Fruit fly (Drosophila melanogaster) whole organism, embryonic: ENCODE results near the gene CG14431.

ENCODE experiments used
- Aef1 ChIP-seq: fragments of 200-800 bp; sonication (Bioruptor generic); IDR thresholded peaks from 3 replicates; pipeline ENCODE4 v1.3.6; 2022; ENCODE audit warnings: missing biosample characterization, missing genetic modification characterization
- CG10267 ChIP-seq: fragments of 200-800 bp; sonication (Bioruptor generic); optimal IDR thresholded peaks from 2 replicates; lab custom pipeline; 2018; ENCODE audit warnings: missing biosample characterization, mild to moderate bottlenecking, missing genetic modification characterization, moderate library complexity
- CG11085 ChIP-seq: fragments of 200-800 bp; sonication (Bioruptor generic); IDR thresholded peaks from 2 replicates; pipeline ENCODE4 v1.3.6; 2022; ENCODE audit warnings: missing biosample characterization, missing genetic modification characterization
- CG11093 ChIP-seq: fragments of 200-800 bp; sonication (Bioruptor generic); IDR thresholded peaks from 3 replicates; pipeline ENCODE4 v1.3.6; 2022; ENCODE audit warnings: missing biosample characterization, missing genetic modification characterization
- CG12219 ChIP-seq: fragments of 200-800 bp; sonication (Bioruptor generic); optimal IDR thresholded peaks from 3 replicates; lab custom pipeline; 2018; ENCODE audit warnings: missing biosample characterization, mild to moderate bottlenecking, missing genetic modification characterization
- CG12299 ChIP-seq: fragments of 200-800 bp; sonication (Bioruptor generic); optimal IDR thresholded peaks from 2 replicates; lab custom pipeline; 2018; ENCODE audit warnings: missing biosample characterization, mild to moderate bottlenecking, missing genetic modification characterization
- CG12391 ChIP-seq: fragments of 200-800 bp; sonication (Bioruptor generic); optimal IDR thresholded peaks from 3 replicates; lab custom pipeline; 2018; ENCODE audit warnings: missing biosample characterization, mild to moderate bottlenecking, missing genetic modification characterization, moderate library complexity
- CG12744 ChIP-seq: fragments of 200-800 bp; sonication (Bioruptor generic); optimal IDR thresholded peaks from 2 replicates; lab custom pipeline; 2016; ENCODE audit warnings: missing biosample characterization, missing genetic modification characterization
- CG13296 ChIP-seq: fragments of 200-800 bp; sonication (Bioruptor generic); optimal IDR thresholded peaks from 3 replicates; lab custom pipeline; 2018; ENCODE audit warnings: missing biosample characterization, mild to moderate bottlenecking, missing genetic modification characterization
- CG13894 ChIP-seq: fragments of 200-800 bp; sonication (Bioruptor generic); optimal IDR thresholded peaks from 3 replicates; lab custom pipeline; 2018; ENCODE audit warnings: missing biosample characterization, mild to moderate bottlenecking, missing genetic modification characterization, moderate library complexity
- CG14965 ChIP-seq: fragments of 200-800 bp; sonication (Bioruptor generic); optimal IDR thresholded peaks from 2 replicates; lab custom pipeline; 2016; ENCODE audit warnings: missing biosample characterization, missing genetic modification characterization, borderline replicate concordance
- CG15073 ChIP-seq: fragments of 200-800 bp; sonication (Bioruptor generic); optimal IDR thresholded peaks from 2 replicates; lab custom pipeline; 2016; ENCODE audit warnings: missing biosample characterization, missing genetic modification characterization
- CG15269 ChIP-seq: fragments of 200-800 bp; sonication (Bioruptor generic); optimal IDR thresholded peaks from 2 replicates; lab custom pipeline; 2018; ENCODE audit warnings: missing biosample characterization, mild to moderate bottlenecking, missing genetic modification characterization, moderate library complexity
- CG2116 ChIP-seq: fragments of 200-800 bp; sonication (Bioruptor generic); optimal IDR thresholded peaks from 3 replicates; lab custom pipeline; 2018; ENCODE audit warnings: missing biosample characterization, mild to moderate bottlenecking, missing genetic modification characterization
- CG2712 ChIP-seq: fragments of 200-800 bp; optimal IDR thresholded peaks from 3 replicates; lab custom pipeline; 2019; ENCODE audit warnings: missing biosample characterization, mild to moderate bottlenecking, missing genetic modification characterization, moderate library complexity
- CG31365 ChIP-seq: fragments of 200-800 bp; sonication (Bioruptor generic); optimal IDR thresholded peaks from 2 replicates; lab custom pipeline; 2018; ENCODE audit warnings: missing biosample characterization, mild to moderate bottlenecking, missing genetic modification characterization
- CG32767 ChIP-seq: fragments of 200-800 bp; sonication (Bioruptor generic); IDR thresholded peaks from 2 replicates; pipeline ENCODE4 v1.3.6; 2022; ENCODE audit warnings: missing biosample characterization, missing genetic modification characterization
- CG33213 ChIP-seq: fragments of 200-800 bp; sonication (Bioruptor generic); optimal IDR thresholded peaks from 3 replicates; lab custom pipeline; 2016; ENCODE audit warnings: missing biosample characterization, missing genetic modification characterization
- CG4854 ChIP-seq: fragments of 200-800 bp; sonication (Bioruptor generic); optimal IDR thresholded peaks from 2 replicates; lab custom pipeline; 2016; ENCODE audit warnings: missing biosample characterization, missing genetic modification characterization, inconsistent platforms
- CG6175 ChIP-seq: fragments of 200-800 bp; sonication (Bioruptor generic); IDR thresholded peaks from 3 replicates; pipeline ENCODE4 v1.3.6; 2022; ENCODE audit warnings: missing biosample characterization, missing genetic modification characterization
- CG6254 ChIP-seq: fragments of 200-800 bp; sonication (Bioruptor generic); optimal IDR thresholded peaks from 3 replicates; lab custom pipeline; 2017; ENCODE audit warnings: mild to moderate bottlenecking, missing biosample characterization, missing genetic modification reagents, missing genetic modification characterization
- CG7357 ChIP-seq: fragments of 200-800 bp; sonication (Bioruptor generic); IDR thresholded peaks from 3 replicates; pipeline ENCODE4 v1.3.6; 2022; ENCODE audit warnings: missing biosample characterization, missing genetic modification characterization
- CG7928 ChIP-seq: fragments of 200-800 bp; sonication (Bioruptor generic); optimal IDR thresholded peaks from 2 replicates; lab custom pipeline; 2017; ENCODE audit warnings: missing biosample characterization, mild to moderate bottlenecking, missing genetic modification characterization
- CG8924 ChIP-seq: fragments of 200-800 bp; optimal IDR thresholded peaks from 3 replicates; lab custom pipeline; 2019; ENCODE audit warnings: missing biosample characterization, mild to moderate bottlenecking, missing genetic modification characterization, moderate library complexity
- Dfd ChIP-seq, 2 experiments: fragments of >200 bp; optimal IDR thresholded peaks; 2 replicates each; lab custom pipeline; 2017; ENCODE audit warnings: missing biosample characterization in 2 of 2, missing genetic modification characterization in 2 of 2
- Drgx ChIP-seq: fragments of 200-800 bp; sonication (Bioruptor generic); IDR thresholded peaks from 2 replicates; pipeline ENCODE4 v1.3.6; 2022; ENCODE audit warnings: missing biosample characterization, missing genetic modification characterization
- ERR ChIP-seq: fragments of 200-800 bp; sonication (Bioruptor generic); optimal IDR thresholded peaks from 2 replicates; lab custom pipeline; 2016; ENCODE audit warnings: missing biosample characterization, missing genetic modification characterization
- Jarid2 ChIP-seq: fragments of 200-800 bp; sonication (Bioruptor generic); optimal IDR thresholded peaks from 3 replicates; lab custom pipeline; 2017; ENCODE audit warnings: mild to moderate bottlenecking, missing biosample characterization, missing genetic modification reagents, missing genetic modification characterization
- Lim3 ChIP-seq: fragments of 200-800 bp; sonication (Bioruptor generic); IDR thresholded peaks from 2 replicates; pipeline ENCODE4 v1.3.6; 2022; ENCODE audit warnings: missing biosample characterization, missing genetic modification characterization
- NC2α ChIP-seq: fragments of 200-800 bp; sonication (Bioruptor generic); optimal IDR thresholded peaks from 2 replicates; lab custom pipeline; 2016; ENCODE audit warnings: missing biosample characterization, missing genetic modification characterization
- NK7.1 ChIP-seq: fragments of 200-800 bp; sonication (Bioruptor generic); optimal IDR thresholded peaks from 3 replicates; lab custom pipeline; 2016; ENCODE audit warnings: missing biosample characterization, missing genetic modification characterization
- Oli ChIP-seq: fragments of 200-800 bp; sonication (Bioruptor generic); optimal IDR thresholded peaks from 2 replicates; lab custom pipeline; 2018; ENCODE audit warnings: missing biosample characterization, mild to moderate bottlenecking, missing genetic modification characterization, moderate library complexity
- Xbp1 ChIP-seq: fragments of 200-800 bp; sonication (Bioruptor generic); optimal IDR thresholded peaks from 3 replicates; lab custom pipeline; 2016; ENCODE audit warnings: missing biosample characterization, mild to moderate bottlenecking, missing genetic modification characterization
- bowl ChIP-seq: fragments of 200-800 bp; sonication (Bioruptor generic); IDR thresholded peaks from 2 replicates; pipeline ENCODE4 v1.3.6; 2022; ENCODE audit warnings: missing biosample characterization, missing genetic modification characterization
- cad ChIP-seq: fragments of >200 bp; optimal IDR thresholded peaks from 2 replicates; lab custom pipeline; 2017; ENCODE audit warnings: missing biosample characterization, missing genetic modification characterization
- cas ChIP-seq: fragments of 200-800 bp; sonication (Bioruptor generic); IDR thresholded peaks from 2 replicates; pipeline ENCODE4 v1.3.6; 2022; ENCODE audit warnings: missing biosample characterization, missing genetic modification characterization
- cg ChIP-seq: fragments of 200-800 bp; sonication (Bioruptor generic); optimal IDR thresholded peaks from 3 replicates; lab custom pipeline; 2019; ENCODE audit warnings: missing biosample characterization, mild to moderate bottlenecking, missing genetic modification characterization, moderate library complexity
- crc ChIP-seq: fragments of 200-800 bp; sonication (Bioruptor generic); optimal IDR thresholded peaks from 2 replicates; lab custom pipeline; 2016; ENCODE audit warnings: missing biosample characterization, missing genetic modification characterization
- cwo ChIP-seq: fragments of 200-800 bp; sonication (Bioruptor generic); optimal IDR thresholded peaks from 3 replicates; lab custom pipeline; 2017; ENCODE audit warnings: missing biosample characterization, missing genetic modification characterization, mild to moderate bottlenecking, moderate library complexity, missing genetic modification reagents
- dmrt11E ChIP-seq: fragments of 200-800 bp; sonication (Bioruptor generic); optimal IDR thresholded peaks from 3 replicates; lab custom pipeline; 2018; ENCODE audit warnings: missing biosample characterization, mild to moderate bottlenecking, missing genetic modification characterization, moderate library complexity
- dmrt99B ChIP-seq: fragments of 200-800 bp; sonication (Bioruptor generic); optimal IDR thresholded peaks from 2 replicates; lab custom pipeline; 2018; ENCODE audit warnings: missing biosample characterization, mild to moderate bottlenecking, missing genetic modification characterization, moderate library complexity
- esg ChIP-seq: fragments of 200-800 bp; sonication (Bioruptor generic); conservative IDR thresholded peaks from 2 replicates; pipeline ENCODE4 v1.3.6; 2022; ENCODE audit warnings: missing biosample characterization, missing genetic modification characterization
- ftz-f1 ChIP-seq: fragments of 200-800 bp; sonication (Bioruptor generic); optimal IDR thresholded peaks from 2 replicates; lab custom pipeline; 2016; ENCODE audit warnings: missing biosample characterization, missing genetic modification characterization
- gro ChIP-seq: fragments of 200-800 bp; sonication (Bioruptor generic); optimal IDR thresholded peaks from 2 replicates; lab custom pipeline; 2016; ENCODE audit warnings: missing biosample characterization, missing genetic modification characterization
- nerfin-1 ChIP-seq: fragments of 200-800 bp; sonication (Bioruptor generic); optimal IDR thresholded peaks from 3 replicates; lab custom pipeline; 2019; ENCODE audit warnings: missing biosample characterization, mild to moderate bottlenecking, missing genetic modification characterization, moderate library complexity
- psq ChIP-seq: fragments of 200-800 bp; sonication (Bioruptor generic); optimal IDR thresholded peaks from 2 replicates; lab custom pipeline; 2017; ENCODE audit warnings: missing biosample characterization, missing genetic modification characterization
- sd ChIP-seq: fragments of 200-800 bp; sonication (Bioruptor generic); optimal IDR thresholded peaks from 3 replicates; lab custom pipeline; 2018; ENCODE audit warnings: missing biosample characterization, mild to moderate bottlenecking, missing genetic modification characterization, moderate library complexity
- shn ChIP-seq: fragments of 200-800 bp; sonication (Bioruptor generic); optimal IDR thresholded peaks from 3 replicates; lab custom pipeline; 2016; ENCODE audit warnings: missing biosample characterization, missing genetic modification characterization
- tll ChIP-seq, 2 experiments: fragments of 200-800 bp in 1 of 2; fragments of >200 bp in 1 of 2; sonication (Bioruptor generic) in 1 of 2; optimal IDR thresholded peaks; 2 replicates each; lab custom pipeline; 2017 to 2019; ENCODE audit warnings: missing biosample characterization in 2 of 2, missing genetic modification characterization in 2 of 2, mild to moderate bottlenecking in 1 of 2, moderate library complexity in 1 of 2
- tx ChIP-seq: fragments of 200-800 bp; sonication (Bioruptor generic); optimal IDR thresholded peaks from 2 replicates; lab custom pipeline; 2016; ENCODE audit warnings: missing biosample characterization, missing genetic modification characterization
- usp ChIP-seq: fragments of >200 bp; optimal IDR thresholded peaks from 2 replicates; lab custom pipeline; 2017; ENCODE audit warnings: missing biosample characterization, missing genetic modification characterization
- vfl ChIP-seq: fragments of 200-800 bp; sonication (Bioruptor generic); optimal IDR thresholded peaks from 2 replicates; lab custom pipeline; 2016; ENCODE audit warnings: missing biosample characterization, missing genetic modification characterization

The CG14431 gene

DNA sequence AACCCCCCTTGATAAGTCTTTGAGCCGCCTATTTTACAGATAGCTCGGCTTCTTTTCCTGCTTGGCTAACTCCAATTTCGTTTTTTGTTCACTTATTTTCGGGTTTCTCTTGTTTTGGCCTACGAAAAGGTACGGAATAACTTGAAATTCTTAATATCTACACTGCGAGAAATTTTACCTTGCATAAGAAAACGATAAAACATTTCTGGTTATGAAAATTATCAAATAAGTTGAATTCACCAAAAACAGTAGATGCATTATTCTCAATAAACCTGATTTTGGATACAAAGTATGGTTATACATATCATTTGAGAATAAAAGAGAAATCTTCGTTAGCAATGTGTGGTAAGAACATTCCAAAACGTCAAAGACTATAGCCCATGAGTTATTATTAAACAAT lies 74.0 kb downstream of the CG14431 start (continued):
- no peak for TF ChIP-seq CG6175
- no peak for TF ChIP-seq CG15073
- TF ChIP-seq ftz-f1 = no peak
- TF ChIP-seq CG31365 (tag; lab: Kevin White, UChicago) = no peak
- no peak for TF ChIP-seq CG14965 (GFP tag; lab: Kevin White, UChicago)
- TF ChIP-seq dmrt11E = peak; percentile 66
- TF ChIP-seq CG10267 (tag; lab: Kevin White, UChicago) = peak; percentile 51
- TF ChIP-seq ERR = no peak
- peak; percentile 31 for TF ChIP-seq CG15269 (tag; lab: Kevin White, UChicago)
- no peak for TF ChIP-seq Dfd (GFP tag; optimal IDR thresholded peaks at IDR 0.05; lab: Kevin White, UChicago)
- TF ChIP-seq Aef1 (GFP tag; lab: Robert Waterston, UW) = no peak
- no peak for TF ChIP-seq cad (GFP tag; lab: Kevin White, UChicago)
- no peak for TF ChIP-seq CG11085 (GFP tag; lab: Robert Waterston, UW)
- TF ChIP-seq CG4854 (GFP tag; lab: Kevin White, UChicago) = no peak
- TF ChIP-seq Lim3 (GFP tag; lab: Robert Waterston, UW) = no peak
- peak; percentile 60 for TF ChIP-seq dmrt99B (tag; lab: Kevin White, UChicago)
- TF ChIP-seq sd = no peak
- TF ChIP-seq NC2α (GFP tag; lab: Kevin White, UChicago) = no peak
- TF ChIP-seq shn = no peak
- peak; percentile 12 for TF ChIP-seq CG2116 (GFP tag; lab: Kevin White, UChicago)
- TF ChIP-seq CG33213 (GFP tag; lab: Kevin White, UChicago) = no peak
- no peak for TF ChIP-seq vfl (GFP tag; lab: Kevin White, UChicago)
- no peak for TF ChIP-seq CG7357 (GFP tag; lab: Robert Waterston, UW)
- peak; percentile 51 for TF ChIP-seq CG12391 (tag; lab: Kevin White, UChicago)
- TF ChIP-seq CG6254 (GFP tag; lab: Kevin White, UChicago) = peak; percentile 7
- TF ChIP-seq cg (GFP tag; lab: Kevin White, UChicago) = no peak
- TF ChIP-seq CG13296 = no peak
- TF ChIP-seq CG12744 (GFP tag; lab: Kevin White, UChicago) = no peak
- TF ChIP-seq Drgx (GFP tag; lab: Robert Waterston, UW) = no peak
- no peak for TF ChIP-seq gro (GFP tag; lab: Kevin White, UChicago)
- no peak for TF ChIP-seq CG12219 (GFP tag; lab: Kevin White, UChicago)
- no peak for TF ChIP-seq CG32767 (GFP tag; lab: Robert Waterston, UW)
- peak; percentile 28 for TF ChIP-seq NK7.1 (GFP tag; lab: Kevin White, UChicago)
- TF ChIP-seq bowl (GFP tag; lab: Robert Waterston, UW) = no peak
- TF ChIP-seq cwo = no peak
- TF ChIP-seq Oli (tag; lab: Kevin White, UChicago) = peak; percentile 38
- no peak for TF ChIP-seq crc (GFP tag; lab: Kevin White, UChicago)
- no peak for TF ChIP-seq tx
- no peak for TF ChIP-seq nerfin-1 (tag; lab: Kevin White, UChicago)
- no peak for TF ChIP-seq CG12299 (tag; lab: Kevin White, UChicago)
- no peak for TF ChIP-seq Jarid2 (GFP tag; lab: Kevin White, UChicago)
- TF ChIP-seq Xbp1 (GFP tag; lab: Kevin White, UChicago) = peak; percentile 26
- TF ChIP-seq CG8924 (tag; lab: Kevin White, UChicago) = no peak
- TF ChIP-seq CG2712 = peak; percentile 64
- no peak for TF ChIP-seq CG11093 (GFP tag; lab: Robert Waterston, UW)
- no peak for TF ChIP-seq CG7928
- no peak for TF ChIP-seq esg (GFP tag; lab: Robert Waterston, UW)
- TF ChIP-seq cas (GFP tag; lab: Robert Waterston, UW) = no peak
- TF ChIP-seq tll (GFP tag; optimal IDR thresholded peaks at IDR 0.05; lab: Kevin White, UChicago) = no peak
- no peak for TF ChIP-seq psq (GFP tag; lab: Kevin White, UChicago)
- TF ChIP-seq CG13894 (tag; lab: Kevin White, UChicago) = no peak
- TF ChIP-seq usp = no peak
